Fruit fly (Drosophila melanogaster): Measurements from ENCODE around the gene mask.

DNA sequence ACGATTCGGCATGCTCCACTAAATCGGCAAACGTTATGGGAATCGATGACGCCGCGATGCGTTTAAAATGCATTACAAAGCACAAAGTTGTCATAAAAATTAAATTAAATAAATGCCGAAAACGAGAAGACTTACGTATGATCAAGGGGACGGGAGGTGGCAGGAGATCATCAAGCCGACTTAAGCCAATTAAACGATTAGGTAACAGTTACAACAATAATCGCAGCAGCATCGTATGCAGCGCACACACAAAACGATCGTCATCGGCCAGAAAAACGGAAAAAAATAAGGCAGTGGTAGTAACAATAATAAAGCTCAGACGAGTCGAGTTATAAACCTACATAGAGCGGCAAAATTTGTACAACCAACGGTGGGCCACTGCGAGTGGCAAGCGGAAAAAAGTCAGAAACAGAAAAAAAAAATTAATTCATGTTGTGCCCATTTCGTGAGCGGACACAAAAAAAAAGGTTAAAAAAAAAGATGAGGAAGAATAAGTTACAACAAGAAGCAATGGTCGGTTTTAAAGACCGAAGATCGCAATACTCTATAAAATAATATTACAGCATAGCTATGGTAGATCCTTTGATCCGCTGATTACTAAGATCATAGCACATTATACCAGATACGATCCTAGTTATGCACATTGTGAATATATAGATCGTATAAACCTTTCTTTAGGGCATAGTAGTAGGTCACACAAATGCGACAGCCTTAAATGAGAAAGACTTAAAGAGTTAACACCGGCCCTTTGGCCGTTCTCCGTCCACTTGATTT is 23.8 kb upstream of the mask start:
- TF ChIP-seq CTCF (optimal IDR thresholded peaks at IDR 0.05), result no peak
- no peak for TF ChIP-seq CG8478 (optimal IDR thresholded peaks at IDR 0.05)

Measured in S2 (cell line).